Worm (Caenorhabditis elegans) whole organism, L1 larva: ENCODE results near the gene F42A10.7.

ENCODE experiments used
- C16A3.4 ChIP-seq: fragments of 150-350 bp; optimal IDR thresholded peaks from 2 replicates; lab custom pipeline; 2014; ENCODE audit warnings: missing biosample characterization, missing genetic modification characterization
- F16B12.6 ChIP-seq: fragments of 150-350 bp; optimal IDR thresholded peaks from 2 replicates; lab custom pipeline; 2014; ENCODE audit warnings: missing biosample characterization, missing genetic modification characterization
- Y116A8C.19 ChIP-seq: sonication (generic microtip); optimal IDR thresholded peaks from 2 replicates; lab custom pipeline; 2016; ENCODE audit warnings: missing compliant biosample characterization, missing genetic modification characterization, borderline replicate concordance
- aly-2 ChIP-seq: fragments of 150-350 bp; optimal IDR thresholded peaks from 2 replicates; lab custom pipeline; 2014; ENCODE audit warnings: missing biosample characterization, missing genetic modification characterization
- ama-1 ChIP-seq: fragments of 150-350 bp; optimal IDR thresholded peaks from 2 replicates; lab custom pipeline; 2014
- ceh-63 ChIP-seq: fragments of 200-800 bp; sonication (Bioruptor generic); optimal IDR thresholded peaks from 2 replicates; lab custom pipeline; 2018; ENCODE audit warnings: mild to moderate bottlenecking, missing genetic modification characterization, missing compliant biosample characterization
- ceh-90 ChIP-seq: sonication (generic microtip); optimal IDR thresholded peaks from 2 replicates; lab custom pipeline; 2016; ENCODE audit warnings: missing genetic modification characterization, missing compliant biosample characterization
- dpl-1 ChIP-seq, 3 experiments: fragments of 150-350 bp in 2 of 3; sonication (generic microtip) in 1 of 3; optimal IDR thresholded peaks; 2 replicates each; lab custom pipeline; 2014 to 2017; ENCODE audit warnings: missing biosample characterization in 3 of 3, missing genetic modification characterization in 3 of 3, missing genetic modification reagents in 3 of 3
- dsc-1 ChIP-seq: sonication (generic microtip); optimal IDR thresholded peaks from 2 replicates; lab custom pipeline; 2016; ENCODE audit warnings: mild to moderate bottlenecking, missing genetic modification characterization, missing compliant biosample characterization
- efl-1 ChIP-seq, 4 experiments: fragments of 150-350 bp; optimal IDR thresholded peaks in 3 of 4; peaks in 1 of 4; 1 replicate in 1 of 4; 2 replicates in 3 of 4; lab custom pipeline; 2014; ENCODE audit warnings: missing biosample characterization in 2 of 4, missing genetic modification characterization in 2 of 4, missing genetic modification reagents in 2 of 4
- egl-13 ChIP-seq: sonication (generic microtip); optimal IDR thresholded peaks from 2 replicates; lab custom pipeline; 2016; ENCODE audit warnings: missing genotype, missing genetic modification reagents, missing genetic modification characterization, missing compliant biosample characterization
- egl-27 ChIP-seq, 2 experiments: fragments of 150-350 bp in 1 of 2; sonication (generic microtip); optimal IDR thresholded peaks; 3 replicates each; lab custom pipeline; 2017 to 2018; ENCODE audit warnings: missing biosample characterization in 2 of 2, missing genetic modification characterization in 2 of 2, missing genetic modification reagents in 2 of 2
- fkh-4 ChIP-seq: sonication (generic microtip); optimal IDR thresholded peaks from 2 replicates; lab custom pipeline; 2016; ENCODE audit warnings: missing compliant biosample characterization, missing genetic modification characterization, borderline replicate concordance
- fkh-8 ChIP-seq: sonication (generic microtip); optimal IDR thresholded peaks from 2 replicates; lab custom pipeline; 2016; ENCODE audit warnings: mild to moderate bottlenecking, missing genetic modification characterization, missing compliant biosample characterization
- hlh-17 ChIP-seq: fragments of 200-800 bp; sonication (Bioruptor generic); optimal IDR thresholded peaks from 2 replicates; lab custom pipeline; 2018; ENCODE audit warnings: missing genetic modification characterization, mild to moderate bottlenecking, missing compliant biosample characterization, moderate library complexity, borderline replicate concordance
- hpl-2 ChIP-seq: fragments of 150-350 bp; optimal IDR thresholded peaks from 2 replicates; lab custom pipeline; 2014; ENCODE audit warnings: missing biosample characterization, missing genetic modification reagents, missing genetic modification characterization
- irx-1 ChIP-seq: sonication (generic microtip); optimal IDR thresholded peaks from 2 replicates; lab custom pipeline; 2016; ENCODE audit warnings: missing genetic modification characterization, missing compliant biosample characterization
- isw-1 ChIP-seq: fragments of 200-800 bp; sonication (Bioruptor generic); IDR thresholded peaks from 2 replicates; pipeline ENCODE4 v1.3.6; 2022; ENCODE audit warnings: missing genetic modification characterization, missing compliant biosample characterization
- jun-1 ChIP-seq: fragments of 150-350 bp; optimal IDR thresholded peaks from 2 replicates; lab custom pipeline; 2014; ENCODE audit warnings: missing biosample characterization, missing genetic modification reagents, missing genetic modification characterization
- lin-13 ChIP-seq: fragments of 150-350 bp; optimal IDR thresholded peaks from 2 replicates; lab custom pipeline; 2014; ENCODE audit warnings: missing biosample characterization, missing genetic modification reagents, missing genetic modification characterization
- lin-15B ChIP-seq: fragments of 150-350 bp; sonication (generic microtip); optimal IDR thresholded peaks from 3 replicates; lab custom pipeline; 2014; ENCODE audit warnings: missing biosample characterization, missing genetic modification characterization
- lin-35 ChIP-seq, 2 experiments: fragments of 150-350 bp; optimal IDR thresholded peaks; 2 replicates each; lab custom pipeline; 2014; ENCODE audit warnings: missing biosample characterization in 2 of 2, missing genetic modification characterization in 2 of 2, missing genetic modification reagents in 2 of 2
- lin-39 ChIP-seq: fragments of 150-350 bp; optimal IDR thresholded peaks from 2 replicates; lab custom pipeline; 2014; ENCODE audit warnings: missing biosample characterization, missing genetic modification reagents, missing genetic modification characterization
- lir-3 ChIP-seq: sonication (generic microtip); optimal IDR thresholded peaks from 2 replicates; lab custom pipeline; 2016; ENCODE audit warnings: mild to moderate bottlenecking, missing genetic modification characterization, moderate library complexity, missing compliant biosample characterization; ENCODE audit not compliant: poor library complexity
- lsy-2 ChIP-seq, 2 experiments: fragments of 150-350 bp; optimal IDR thresholded peaks; 2 replicates each; lab custom pipeline; 2014; ENCODE audit warnings: missing biosample characterization in 2 of 2, missing genetic modification characterization in 2 of 2
- mab-9 ChIP-seq: fragments of 200-800 bp; sonication (Bioruptor generic); IDR thresholded peaks from 2 replicates; pipeline ENCODE4 v1.3.6; 2022; ENCODE audit warnings: missing genetic modification reagents, missing genetic modification characterization, missing compliant biosample characterization
- mdl-1 ChIP-seq, 2 experiments: fragments of 150-350 bp; optimal IDR thresholded peaks; 2 replicates each; lab custom pipeline; 2014 to 2017; ENCODE audit warnings: missing biosample characterization in 2 of 2, missing genetic modification characterization in 2 of 2, inconsistent platforms in 1 of 2
- nhr-11 ChIP-seq: fragments of 150-350 bp; optimal IDR thresholded peaks from 2 replicates; lab custom pipeline; 2014; ENCODE audit warnings: missing biosample characterization, missing genetic modification characterization
- nhr-12 ChIP-seq: sonication (generic microtip); optimal IDR thresholded peaks from 2 replicates; lab custom pipeline; 2017; ENCODE audit warnings: missing biosample characterization, missing genetic modification characterization
- nhr-19 ChIP-seq: fragments of 200-800 bp; sonication (Bioruptor generic); conservative IDR thresholded peaks from 2 replicates; pipeline ENCODE4 v1.3.6; 2022; ENCODE audit warnings: missing genetic modification characterization, missing compliant biosample characterization
- nhr-20 ChIP-seq: sonication (generic microtip); optimal IDR thresholded peaks from 2 replicates; lab custom pipeline; 2016; ENCODE audit warnings: mild to moderate bottlenecking, missing genetic modification characterization, missing compliant biosample characterization
- nhr-237 ChIP-seq: fragments of 150-350 bp; optimal IDR thresholded peaks from 2 replicates; lab custom pipeline; 2014; ENCODE audit warnings: missing biosample characterization, missing genetic modification characterization
- nhr-71 ChIP-seq: sonication (generic microtip); optimal IDR thresholded peaks from 2 replicates; lab custom pipeline; 2016; ENCODE audit warnings: mild to moderate bottlenecking, missing genetic modification characterization, moderate library complexity, missing compliant biosample characterization
- nhr-85 ChIP-seq: sonication (generic microtip); peaks from one replicate; lab custom pipeline; 2016; ENCODE audit warnings: missing genetic modification characterization, inconsistent platforms, missing compliant biosample characterization
- nhr-90 ChIP-seq: sonication (generic microtip); optimal IDR thresholded peaks from 2 replicates; lab custom pipeline; 2016; ENCODE audit warnings: mild to moderate bottlenecking, missing genetic modification characterization, missing compliant biosample characterization; ENCODE audit not compliant: poor library complexity
- pag-3 ChIP-seq: sonication (generic microtip); optimal IDR thresholded peaks from 2 replicates; lab custom pipeline; 2017; ENCODE audit warnings: missing genetic modification characterization, mild to moderate bottlenecking, missing compliant biosample characterization, antibody characterized with exemption, borderline replicate concordance; ENCODE audit not compliant: insufficient read depth
- pqm-1 ChIP-seq: sonication (generic microtip); optimal IDR thresholded peaks from 3 replicates; lab custom pipeline; 2017; ENCODE audit warnings: missing biosample characterization, missing genetic modification characterization
- rnt-1 ChIP-seq: sonication (generic microtip); optimal IDR thresholded peaks from 2 replicates; lab custom pipeline; 2016; ENCODE audit warnings: mild to moderate bottlenecking, missing genetic modification characterization, moderate library complexity, missing compliant biosample characterization
- snpc-4 ChIP-seq: fragments of 150-350 bp; optimal IDR thresholded peaks from 2 replicates; lab custom pipeline; 2014; ENCODE audit warnings: missing biosample characterization, missing genetic modification characterization
- snu-23 ChIP-seq: sonication (generic microtip); optimal IDR thresholded peaks from 2 replicates; lab custom pipeline; 2016; ENCODE audit warnings: missing genetic modification characterization, missing compliant biosample characterization
- sup-37 ChIP-seq: fragments of 200-800 bp; sonication (Bioruptor generic); optimal IDR thresholded peaks from 2 replicates; lab custom pipeline; 2018; ENCODE audit warnings: mild to moderate bottlenecking, missing genetic modification characterization, missing compliant biosample characterization
- swsn-7 ChIP-seq: sonication (generic microtip); optimal IDR thresholded peaks from 2 replicates; lab custom pipeline; 2016; ENCODE audit warnings: missing genetic modification characterization, missing compliant biosample characterization
- tbx-2 ChIP-seq: sonication (generic microtip); optimal IDR thresholded peaks from 2 replicates; lab custom pipeline; 2016; ENCODE audit warnings: missing genetic modification characterization, missing compliant biosample characterization
- tlp-1 ChIP-seq: fragments of 150-350 bp; optimal IDR thresholded peaks from 2 replicates; lab custom pipeline; 2014; ENCODE audit warnings: missing biosample characterization, missing genetic modification characterization
- unc-130 ChIP-seq: fragments of 150-350 bp; optimal IDR thresholded peaks from 2 replicates; lab custom pipeline; 2017; ENCODE audit warnings: missing biosample characterization, missing genetic modification characterization, inconsistent platforms
- unc-62 ChIP-seq: fragments of 150-350 bp; optimal IDR thresholded peaks from 2 replicates; lab custom pipeline; 2014; ENCODE audit warnings: missing biosample characterization, missing genetic modification reagents, missing genetic modification characterization
- unc-98 ChIP-seq: fragments of 200-800 bp; sonication (Bioruptor generic); IDR thresholded peaks from 2 replicates; pipeline ENCODE4 v1.3.6; 2022; ENCODE audit warnings: missing genetic modification characterization, missing compliant biosample characterization
- xbp-1 ChIP-seq: sonication (generic microtip); optimal IDR thresholded peaks from 2 replicates; lab custom pipeline; 2016; ENCODE audit warnings: missing genetic modification characterization, missing compliant biosample characterization
- zag-1 ChIP-seq: fragments of 150-350 bp; optimal IDR thresholded peaks from 2 replicates; lab custom pipeline; 2014; ENCODE audit warnings: missing biosample characterization, missing genetic modification characterization
- ztf-4 ChIP-seq: fragments of 150-350 bp; optimal IDR thresholded peaks from 2 replicates; lab custom pipeline; 2014; ENCODE audit warnings: missing biosample characterization, missing genetic modification characterization

F42A10.7 gene

DNA sequence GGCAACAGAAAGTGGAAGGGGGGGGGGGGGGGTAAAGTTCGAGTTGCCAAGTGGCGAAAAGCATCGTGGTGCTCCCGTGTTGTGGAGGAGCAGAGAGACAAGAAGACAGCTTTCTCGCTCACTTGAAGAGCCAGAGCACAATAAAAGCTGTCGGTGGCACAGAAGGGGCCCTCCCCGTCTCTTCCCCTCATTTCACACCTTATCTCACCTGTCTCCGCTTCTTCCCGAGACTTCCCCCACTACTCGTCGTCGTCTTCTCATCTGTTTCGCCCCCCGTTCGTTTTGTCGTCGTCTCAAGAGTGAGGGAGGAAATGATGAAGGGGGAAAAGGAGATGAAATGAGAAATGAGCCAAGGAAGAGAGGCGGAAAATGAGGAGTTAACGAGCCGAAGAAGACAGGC is 40.0 kb downstream of the F42A10.7 start (continued):
- TF ChIP-seq nhr-11 = no peak
- TF ChIP-seq lin-35 (GFP tag; optimal IDR thresholded peaks at IDR 0.05; lab: Kevin White, UChicago) = no peak
- peak; percentile 6 for TF ChIP-seq snu-23 (GFP tag; lab: Kevin White, UChicago)
- peak; percentile 11 for TF ChIP-seq fkh-8 (tag; lab: Kevin White, UChicago)
- TF ChIP-seq snpc-4 (tag; lab: Kevin White, UChicago) = no peak
- TF ChIP-seq efl-1 (optimal IDR thresholded peaks at IDR 0.05; lab: Kevin White, UChicago) = no peak
- TF ChIP-seq efl-1 (GFP tag; optimal IDR thresholded peaks at IDR 0.05 in 1 of 2; lab: Kevin White, UChicago) = peak in 1 of 2 experiments; percentile 22
- no peak for TF ChIP-seq nhr-85
- no peak for TF ChIP-seq dpl-1 (GFP tag; optimal IDR thresholded peaks at IDR 0.05; lab: Kevin White, UChicago)
- no peak for TF ChIP-seq C16A3.4 (tag; lab: Kevin White, UChicago)
- peak; percentile 50 for TF ChIP-seq rnt-1
- TF ChIP-seq mdl-1 (tag; optimal IDR thresholded peaks at IDR 0.05; lab: Kevin White, UChicago) = no peak
- no peak for TF ChIP-seq aly-2 (tag; lab: Kevin White, UChicago)
- peak; percentile 39; the same call in 1 of the 2 replicates for TF ChIP-seq nhr-19 (GFP tag; lab: Robert Waterston, UW)
- peak; percentile 62 for TF ChIP-seq pag-3
- no peak for TF ChIP-seq lin-39 (tag; lab: Kevin White, UChicago)

ce11 chrIII:6137431-6137830 is 41.1 kb downstream of the F42A10.7 start:
- TF ChIP-seq tlp-1 (tag; lab: Kevin White, UChicago) = no peak
- no peak for TF ChIP-seq hpl-2
- TF ChIP-seq nhr-85 = no peak
- peak; percentile 89 for TF ChIP-seq nhr-71 (tag; lab: Kevin White, UChicago)
- TF ChIP-seq lin-13 (GFP tag; lab: Kevin White, UChicago) = peak; percentile 65
- TF ChIP-seq egl-13 (tag; lab: Kevin White, UChicago) = peak; percentile 51
- TF ChIP-seq nhr-90 (tag; lab: Kevin White, UChicago) = no peak
- peak; percentile 65 for TF ChIP-seq ztf-4 (tag; lab: Kevin White, UChicago)
- TF ChIP-seq swsn-7 = peak; percentile 77
- no peak for TF ChIP-seq nhr-12
- no peak for TF ChIP-seq ceh-63 (GFP tag; lab: Kevin White, UChicago)
- TF ChIP-seq hlh-17 = no peak
- TF ChIP-seq Y116A8C.19 (tag; lab: Kevin White, UChicago) = no peak
- TF ChIP-seq fkh-4 = no peak
- TF ChIP-seq unc-130 = no peak
- peak; percentile 70 to 72 for TF ChIP-seq lsy-2 (tag; optimal IDR thresholded peaks at IDR 0.05; lab: Kevin White, UChicago)
- TF ChIP-seq lin-35 (GFP tag; optimal IDR thresholded peaks at IDR 0.05; lab: Kevin White, UChicago) = peak in 1 of 2 experiments; percentile 53
- TF ChIP-seq nhr-20 (tag; lab: Kevin White, UChicago) = peak; percentile 22
- TF ChIP-seq lir-3 = peak; percentile 2
- peak; percentile 69 for TF ChIP-seq fkh-8 (tag; lab: Kevin White, UChicago)
- no peak for TF ChIP-seq ama-1 (lab: Kevin White, UChicago)
- peak; percentile 57 for TF ChIP-seq irx-1 (tag; lab: Kevin White, UChicago)
- no peak for TF ChIP-seq aly-2 (tag; lab: Kevin White, UChicago)
- TF ChIP-seq lin-15B (tag; lab: Kevin White, UChicago) = no peak
- no peak for TF ChIP-seq unc-98
- 0 out of 2 replicates have a peak, but pooled peaks have one; percentile 31 for TF ChIP-seq mab-9 (GFP tag; lab: Robert Waterston, UW)
- TF ChIP-seq sup-37 = no peak
- no peak for TF ChIP-seq unc-62 (GFP tag; lab: Kevin White, UChicago)
- TF ChIP-seq rnt-1 = peak; percentile 71
- peak in 2 of 3 experiments; percentile 17 to 29 for TF ChIP-seq dpl-1 (GFP tag; optimal IDR thresholded peaks at IDR 0.05; lab: Kevin White, UChicago)
- peak; percentile 63 for TF ChIP-seq xbp-1 (tag; lab: Kevin White, UChicago)
- peak in 1 of 2 experiments; percentile 57 for TF ChIP-seq mdl-1 (tag; optimal IDR thresholded peaks at IDR 0.05; lab: Kevin White, UChicago)
- peak; percentile 3 for TF ChIP-seq jun-1 (tag; lab: Kevin White, UChicago)
- TF ChIP-seq nhr-237 = no peak
- no peak for TF ChIP-seq ceh-90 (tag; lab: Kevin White, UChicago)
- TF ChIP-seq dsc-1 (tag; lab: Kevin White, UChicago) = peak; percentile 55
- peak; percentile 77 for TF ChIP-seq tbx-2 (tag; lab: Kevin White, UChicago)
- no peak for TF ChIP-seq pqm-1 (tag; lab: Kevin White, UChicago)
- peak in 1 of 2 experiments; percentile 48 for TF ChIP-seq egl-27 (tag; optimal IDR thresholded peaks at IDR 0.05; lab: Kevin White, UChicago)
- peak; percentile 47; the same call in 1 of the 2 replicates for TF ChIP-seq isw-1 (GFP tag; lab: Robert Waterston, UW)
- TF ChIP-seq zag-1 (tag; lab: Kevin White, UChicago) = no peak
- peak; percentile 44 for TF ChIP-seq nhr-19 (GFP tag; lab: Robert Waterston, UW)
- no peak for TF ChIP-seq F16B12.6 (tag; lab: Kevin White, UChicago)
